Worm (Caenorhabditis elegans) whole organism, mixed stage, embryonic: ENCODE results near the gene T23B5.3.

Source experiments
- M03D4.4 ChIP-seq: sonication (generic microtip); optimal IDR thresholded peaks from 2 replicates; lab custom pipeline; 2017; ENCODE audit warnings: mild to moderate bottlenecking, missing genetic modification characterization, missing compliant biosample characterization
- bed-3 ChIP-seq: fragments of 200-800 bp; sonication (Bioruptor generic); optimal IDR thresholded peaks from 3 replicates; lab custom pipeline; 2018; ENCODE audit warnings: mild to moderate bottlenecking, missing genetic modification characterization, moderate library complexity, missing compliant biosample characterization
- blmp-1 ChIP-seq: fragments of 150-350 bp; optimal IDR thresholded peaks from 2 replicates; lab custom pipeline; 2014; ENCODE audit warnings: missing biosample characterization, missing genetic modification characterization
- ceh-39 ChIP-seq: fragments of 150-350 bp; optimal IDR thresholded peaks from 2 replicates; lab custom pipeline; 2014; ENCODE audit warnings: missing biosample characterization, missing genetic modification characterization
- ceh-83 ChIP-seq: fragments of 200-800 bp; sonication (Bioruptor generic); optimal IDR thresholded peaks from 2 replicates; lab custom pipeline; 2018; ENCODE audit warnings: mild to moderate bottlenecking, missing genetic modification characterization, missing compliant biosample characterization
- ces-1 ChIP-seq: fragments of 150-350 bp; optimal IDR thresholded peaks from 2 replicates; lab custom pipeline; 2014; ENCODE audit warnings: missing biosample characterization, missing genetic modification reagents, missing genetic modification characterization
- cnd-1 ChIP-seq: fragments of 200-800 bp; sonication (Bioruptor generic); optimal IDR thresholded peaks from 2 replicates; lab custom pipeline; 2018; ENCODE audit warnings: mild to moderate bottlenecking, missing genetic modification characterization, missing compliant biosample characterization
- elt-1 ChIP-seq: sonication (generic microtip); optimal IDR thresholded peaks from 2 replicates; lab custom pipeline; 2017; ENCODE audit warnings: missing genetic modification characterization, mild to moderate bottlenecking, missing compliant biosample characterization, antibody characterized with exemption, moderate library complexity, borderline replicate concordance; ENCODE audit not compliant: insufficient read depth
- elt-3 ChIP-seq: fragments of 150-350 bp; optimal IDR thresholded peaks from 2 replicates; lab custom pipeline; 2014; ENCODE audit warnings: missing biosample characterization, missing genetic modification characterization
- flh-1 ChIP-seq: fragments of 200-800 bp; sonication (Bioruptor generic); optimal IDR thresholded peaks from 2 replicates; lab custom pipeline; 2018; ENCODE audit warnings: mild to moderate bottlenecking, missing genetic modification characterization, moderate library complexity, missing compliant biosample characterization
- ham-2 ChIP-seq: fragments of 200-800 bp; sonication (Bioruptor generic); optimal IDR thresholded peaks from 2 replicates; lab custom pipeline; 2018; ENCODE audit warnings: mild to moderate bottlenecking, missing genetic modification characterization, missing compliant biosample characterization
- hlh-1 ChIP-seq: fragments of 150-350 bp; optimal IDR thresholded peaks from 2 replicates; lab custom pipeline; 2014; ENCODE audit warnings: missing biosample characterization, missing genetic modification reagents, missing genetic modification characterization
- lin-13 ChIP-seq: fragments of 150-350 bp; optimal IDR thresholded peaks from 2 replicates; lab custom pipeline; 2014; ENCODE audit warnings: missing biosample characterization, missing genetic modification characterization
- lin-32 ChIP-seq: fragments of 200-800 bp; sonication (Bioruptor generic); optimal IDR thresholded peaks from 2 replicates; lab custom pipeline; 2018; ENCODE audit warnings: mild to moderate bottlenecking, missing genetic modification characterization, missing compliant biosample characterization
- mab-5 ChIP-seq: fragments of 150-350 bp; optimal IDR thresholded peaks from 2 replicates; lab custom pipeline; 2014; ENCODE audit warnings: missing biosample characterization, missing genetic modification characterization
- mls-2 ChIP-seq: sonication (generic microtip); optimal IDR thresholded peaks from 2 replicates; lab custom pipeline; 2016; ENCODE audit warnings: mild to moderate bottlenecking, missing genetic modification characterization, moderate library complexity, missing compliant biosample characterization
- nhr-2 ChIP-seq: fragments of 150-350 bp; optimal IDR thresholded peaks from 2 replicates; lab custom pipeline; 2014; ENCODE audit warnings: missing biosample characterization, missing genetic modification characterization
- nhr-237 ChIP-seq: fragments of 150-350 bp; optimal IDR thresholded peaks from 2 replicates; lab custom pipeline; 2014; ENCODE audit warnings: missing biosample characterization, missing genetic modification characterization
- nhr-76 ChIP-seq: sonication (generic microtip); optimal IDR thresholded peaks from 2 replicates; lab custom pipeline; 2017; ENCODE audit warnings: missing biosample characterization, missing genetic modification characterization
- pha-4 ChIP-seq: fragments of 150-350 bp; optimal IDR thresholded peaks from 2 replicates; lab custom pipeline; 2018; ENCODE audit warnings: missing biosample characterization, missing genetic modification reagents, missing genetic modification characterization
- sem-2 ChIP-seq: fragments of 200-800 bp; sonication (Bioruptor generic); optimal IDR thresholded peaks from 2 replicates; lab custom pipeline; 2018; ENCODE audit warnings: mild to moderate bottlenecking, missing genetic modification characterization, missing compliant biosample characterization
- snpc-4 ChIP-seq: fragments of 150-350 bp; optimal IDR thresholded peaks from 2 replicates; lab custom pipeline; 2014; ENCODE audit warnings: missing biosample characterization, missing genetic modification characterization
- sptf-1 ChIP-seq: sonication (generic microtip); optimal IDR thresholded peaks from 2 replicates; lab custom pipeline; 2017; ENCODE audit warnings: mild to moderate bottlenecking, missing genetic modification characterization, moderate library complexity, missing compliant biosample characterization
- tbx-8 ChIP-seq: fragments of 200-800 bp; sonication (Bioruptor generic); optimal IDR thresholded peaks from 2 replicates; lab custom pipeline; 2018; ENCODE audit warnings: mild to moderate bottlenecking, missing genetic modification characterization, moderate library complexity, missing compliant biosample characterization
- unc-120 ChIP-seq: sonication (generic microtip); optimal IDR thresholded peaks from 2 replicates; lab custom pipeline; 2017; ENCODE audit warnings: missing genetic modification characterization, missing compliant biosample characterization; ENCODE audit not compliant: poor library complexity, severe bottlenecking
- unc-39 ChIP-seq: fragments of 150-350 bp; optimal IDR thresholded peaks from 2 replicates; lab custom pipeline; 2014; ENCODE audit warnings: missing biosample characterization, missing genetic modification characterization
- zip-8 ChIP-seq: fragments of 150-350 bp; optimal IDR thresholded peaks from 2 replicates; lab custom pipeline; 2014; ENCODE audit warnings: missing biosample characterization, missing genetic modification characterization
- ztf-11 ChIP-seq: fragments of 150-350 bp; optimal IDR thresholded peaks from 2 replicates; lab custom pipeline; 2014; ENCODE audit warnings: missing biosample characterization, missing genetic modification characterization

Gene T23B5.3

DNA sequence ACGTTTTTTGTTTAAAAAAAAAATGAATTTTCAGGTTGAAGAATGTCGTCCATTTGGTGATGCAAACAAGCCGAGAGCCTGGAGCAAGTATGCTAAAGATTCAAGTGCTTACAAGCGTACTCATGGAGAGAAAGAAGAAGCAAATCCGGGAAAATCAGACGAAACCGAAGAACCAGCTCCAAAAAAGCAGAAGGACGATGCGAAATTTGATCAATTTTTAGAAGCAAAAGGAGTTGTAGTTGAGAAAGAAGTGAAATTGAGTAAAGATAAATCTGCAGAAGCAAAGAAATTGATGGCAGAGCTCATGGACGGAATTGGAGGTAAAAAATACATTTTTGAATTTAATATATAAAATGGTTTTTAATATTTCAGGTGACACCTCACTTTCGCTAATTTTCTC lies 36.8 kb downstream of the T23B5.3 start:
- TF ChIP-seq unc-120 (tag; lab: Kevin White, UChicago) (no peak), lin-13 (tag; lab: Kevin White, UChicago) (no peak), ces-1 (GFP tag; lab: Kevin White, UChicago) (no peak), sem-2 (GFP tag; lab: Kevin White, UChicago) (no peak), nhr-76 (no peak), blmp-1 (tag; lab: Kevin White, UChicago) (no peak), M03D4.4 (tag; lab: Kevin White, UChicago) (no peak), tbx-8 (GFP tag; lab: Kevin White, UChicago) (no peak), mls-2 (tag; lab: Kevin White, UChicago) (no peak), ceh-83 (no peak), elt-3 (tag; lab: Kevin White, UChicago) (no peak)

DNA sequence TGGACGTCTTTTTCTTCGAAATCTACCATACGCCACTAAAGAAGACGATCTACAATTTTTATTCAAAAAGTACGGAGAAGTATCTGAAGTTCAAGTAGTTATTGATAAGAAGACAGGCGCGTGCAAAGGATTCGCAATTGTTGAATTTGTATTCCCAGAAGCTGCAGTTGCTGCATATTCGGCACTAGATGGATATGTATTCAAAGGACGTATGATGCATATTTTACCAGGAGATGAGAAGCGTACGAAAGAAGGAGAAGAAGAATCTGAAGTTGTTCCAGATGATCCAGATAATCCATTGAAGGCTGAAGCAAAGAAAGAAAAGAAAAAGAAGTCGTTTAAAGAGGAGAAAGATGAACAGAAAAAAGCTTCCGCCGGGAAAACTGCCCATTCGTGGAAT lies 37.5 kb downstream of the T23B5.3 start:
- TF ChIP-seq unc-120 (tag; lab: Kevin White, UChicago), result no peak
- no peak for TF ChIP-seq ztf-11 (tag; lab: Kevin White, UChicago)
- TF ChIP-seq elt-1 (tag; lab: Kevin White, UChicago), result no peak
- no peak for TF ChIP-seq cnd-1
- no peak for TF ChIP-seq pha-4 (tag; lab: Kevin White, UChicago)
- TF ChIP-seq ces-1 (GFP tag; lab: Kevin White, UChicago), result no peak
- TF ChIP-seq tbx-8 (GFP tag; lab: Kevin White, UChicago), result no peak
- no peak for TF ChIP-seq bed-3 (GFP tag; lab: Kevin White, UChicago)
- no peak for TF ChIP-seq mls-2 (tag; lab: Kevin White, UChicago)
- no peak for TF ChIP-seq nhr-237
- no peak for TF ChIP-seq snpc-4 (tag; lab: Kevin White, UChicago)
- TF ChIP-seq blmp-1 (tag; lab: Kevin White, UChicago), result no peak
- no peak for TF ChIP-seq flh-1 (GFP tag; lab: Kevin White, UChicago)
- no peak for TF ChIP-seq unc-39
- TF ChIP-seq mab-5, result no peak
- no peak for TF ChIP-seq ceh-83

DNA sequence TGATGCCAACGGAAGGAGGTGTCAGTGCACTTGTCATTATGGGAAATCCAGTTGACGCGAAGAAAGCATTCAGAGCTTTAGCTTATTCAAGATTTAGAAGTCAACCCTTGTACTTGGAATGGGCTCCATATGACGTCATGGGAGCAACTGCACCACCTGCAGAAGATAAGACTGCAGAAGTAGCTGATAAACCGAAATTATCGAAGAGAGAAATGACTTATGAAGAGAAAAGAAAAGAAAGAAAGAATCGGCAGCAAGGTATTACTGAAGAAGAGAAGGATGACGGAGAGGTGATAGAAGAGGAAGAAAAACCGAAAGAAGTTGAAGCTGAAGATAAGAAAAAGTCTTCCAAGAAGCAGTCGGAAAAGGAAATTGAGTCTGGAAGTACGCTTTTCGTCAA lies 39.7 kb downstream of the T23B5.3 start:
- TF ChIP-seq ham-2 (no peak), lin-32 (GFP tag; lab: Kevin White, UChicago) (no peak), mab-5 (no peak), nhr-2 (tag; lab: Kevin White, UChicago) (no peak), pha-4 (tag; lab: Kevin White, UChicago) (no peak), sem-2 (GFP tag; lab: Kevin White, UChicago) (no peak), nhr-76 (no peak)

DNA sequence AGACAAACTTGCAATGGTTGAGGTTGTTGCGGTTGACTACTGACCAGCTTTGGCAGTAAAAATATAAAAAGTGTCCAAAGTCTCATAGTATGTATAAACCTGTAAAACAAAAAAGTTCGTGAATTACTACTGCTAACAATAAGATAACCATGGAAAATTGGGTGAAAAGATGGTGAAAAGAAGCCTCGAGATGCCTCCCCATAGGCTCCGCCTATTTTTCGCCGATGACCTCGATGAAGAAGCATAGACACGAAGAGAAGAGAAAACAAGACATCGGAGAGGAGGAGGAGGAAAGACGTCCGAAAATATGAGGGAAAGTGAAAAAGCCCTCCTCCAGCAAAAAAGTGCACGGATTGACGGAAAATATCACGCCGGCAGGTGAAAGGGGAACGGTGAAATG lies 53.0 kb downstream of the T23B5.3 start, which contains the start of gene T23F6.5:
Gene T23F6.5 (minus strand): TSS at position 101 of the 400 bp plus-strand sequence.
- TF ChIP-seq unc-39 (no peak), blmp-1 (tag; lab: Kevin White, UChicago) (peak; percentile 29)
- TF ChIP-seq, all 35 proteins: peak for 1

DNA sequence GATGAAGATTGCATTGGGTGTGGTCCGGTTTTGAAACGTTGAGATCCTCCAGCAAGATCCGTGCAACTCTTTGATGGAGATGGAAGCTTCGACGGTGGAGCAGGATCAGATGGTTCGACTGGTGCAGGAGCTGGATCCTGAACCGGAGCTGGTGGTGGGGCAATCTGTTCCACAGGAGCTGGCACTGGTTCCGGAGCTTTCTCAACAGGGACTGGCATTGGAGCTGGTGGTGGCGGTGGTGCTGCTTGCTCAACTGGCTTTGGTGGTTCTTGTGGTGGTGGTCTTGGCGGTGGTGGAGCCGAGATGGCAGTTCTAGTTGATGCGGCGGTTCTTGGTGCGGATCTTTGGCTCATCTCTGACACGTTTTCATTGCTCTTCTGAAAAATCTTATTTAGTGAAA lies 55.2 kb downstream of the T23B5.3 start:
- TF ChIP-seq bed-3 (GFP tag; lab: Kevin White, UChicago) (no peak), M03D4.4 (tag; lab: Kevin White, UChicago) (no peak), sptf-1 (tag; lab: Kevin White, UChicago) (no peak), lin-32 (GFP tag; lab: Kevin White, UChicago) (no peak), elt-1 (tag; lab: Kevin White, UChicago) (no peak), zip-8 (tag; lab: Kevin White, UChicago) (no peak), nhr-237 (no peak), hlh-1 (tag; lab: Kevin White, UChicago) (no peak), cnd-1 (no peak), snpc-4 (tag; lab: Kevin White, UChicago) (no peak), nhr-2 (tag; lab: Kevin White, UChicago) (no peak), ceh-39 (tag; lab: Kevin White, UChicago) (no peak), pha-4 (tag; lab: Kevin White, UChicago) (no peak)
- TF ChIP-seq, all 35 proteins: peak for 0

DNA sequence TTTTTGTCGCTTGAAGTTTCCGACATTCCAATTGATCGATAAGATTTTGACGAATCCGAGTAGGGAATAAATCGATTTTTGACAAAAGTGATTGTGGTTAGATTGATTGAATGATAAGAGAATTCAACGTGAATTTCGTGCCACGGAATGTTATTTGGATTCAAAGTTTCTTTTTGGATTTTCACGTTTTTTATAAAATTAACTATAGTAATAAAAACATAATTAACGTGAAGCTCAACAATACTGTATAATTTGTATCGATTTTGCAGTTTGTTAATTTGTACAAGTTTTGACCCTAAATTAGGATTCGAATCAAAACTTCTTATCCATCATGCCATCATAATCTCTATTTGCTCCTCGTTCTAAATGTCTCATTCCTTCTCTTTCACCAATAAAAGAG lies 56.2 kb downstream of the T23B5.3 start, which contains the start of gene C36H8.1:
Gene C36H8.1 (minus strand): TSS at position 101 of the 400 bp plus-strand sequence.
- no peak for TF ChIP-seq ham-2
- TF ChIP-seq nhr-76, result no peak
- no peak for TF ChIP-seq lin-13 (tag; lab: Kevin White, UChicago)
- TF ChIP-seq hlh-1 (tag; lab: Kevin White, UChicago), result no peak
